Fruit fly (Drosophila melanogaster): ENCODE results near the gene Bap111.

Bap111 gene

dm6 chrX:9155134-9155533, 6.0 kb downstream of the Bap111 start (continued):
- TF ChIP-seq OdsH (GFP tag; optimal IDR thresholded peaks at IDR 0.05) (peak; percentile 33), dmrt93B (GFP tag; optimal IDR thresholded peaks at IDR 0.05) (peak; percentile 56)

dm6 chrX:9155715-9156387, 6.7 kb downstream of the Bap111 start:
- peak; percentile 34 for TF ChIP-seq Rel (GFP tag; optimal IDR thresholded peaks at IDR 0.05)
- peak; percentile 32 for TF ChIP-seq Rel (tag; optimal IDR thresholded peaks at IDR 0.05)
- no peak for TF ChIP-seq Vsx2 (GFP tag; optimal IDR thresholded peaks at IDR 0.05; ENCODE audit: partially characterized antibody)
- TF ChIP-seq rgr (GFP tag; optimal IDR thresholded peaks at IDR 0.05) = no peak
- TF ChIP-seq Sp1 (GFP tag; optimal IDR thresholded peaks at IDR 0.05) = peak; percentile 32
- no peak for TF ChIP-seq Hr78 (GFP tag; optimal IDR thresholded peaks at IDR 0.05)
- peak; percentile 8 for TF ChIP-seq sage (GFP tag; optimal IDR thresholded peaks at IDR 0.05)
- peak; percentile 67 for TF ChIP-seq psq (GFP tag; optimal IDR thresholded peaks at IDR 0.05)
- TF ChIP-seq h (GFP tag; optimal IDR thresholded peaks at IDR 0.05) = peak; percentile 23
- TF ChIP-seq tai (GFP tag; optimal IDR thresholded peaks at IDR 0.05) = no peak
- TF ChIP-seq usp (GFP tag; optimal IDR thresholded peaks at IDR 0.05) = no peak
- peak; percentile 18 for TF ChIP-seq HLH106 (tag; optimal IDR thresholded peaks at IDR 0.05)
- TF ChIP-seq jim (GFP tag; optimal IDR thresholded peaks at IDR 0.05) = no peak
- TF ChIP-seq ey (GFP tag; optimal IDR thresholded peaks at IDR 0.05) = no peak
- TF ChIP-seq Hr83 (GFP tag; optimal IDR thresholded peaks at IDR 0.05; ENCODE audit: poor library complexity, severe bottlenecking) = peak; percentile 3
- TF ChIP-seq brk (GFP tag; optimal IDR thresholded peaks at IDR 0.05) = peak; percentile 8
- TF ChIP-seq br (GFP tag; optimal IDR thresholded peaks at IDR 0.05) = peak; percentile 17
- TF ChIP-seq dsf (GFP tag; optimal IDR thresholded peaks at IDR 0.05; ENCODE audit: borderline replicate concordance) = no peak

- peak; percentile 24 for TF ChIP-seq h (GFP tag; optimal IDR thresholded peaks at IDR 0.05)
- TF ChIP-seq GATAd (GFP tag; optimal IDR thresholded peaks at IDR 0.05) = no peak
- peak; percentile 12 for TF ChIP-seq br (GFP tag; optimal IDR thresholded peaks at IDR 0.05)
- TF ChIP-seq brk (GFP tag; optimal IDR thresholded peaks at IDR 0.05) = peak; percentile 17
- TF ChIP-seq rgr (GFP tag; optimal IDR thresholded peaks at IDR 0.05) = peak; percentile 6
- peak; percentile 14 for TF ChIP-seq Sp1 (GFP tag; optimal IDR thresholded peaks at IDR 0.05)
- TF ChIP-seq dl (GFP tag; optimal IDR thresholded peaks at IDR 0.05; ENCODE audit: insufficient read depth in 1 of 2, partially characterized antibody in 2 of 2) = no peak
- TF ChIP-seq Dif (GFP tag; optimal IDR thresholded peaks at IDR 0.05; ENCODE audit: partially characterized antibody) = peak; percentile 33
These were observed 7.3 kb downstream of the Bap111 start, which contains the start of gene His3.3B for dm6 chrX:9156388-9156823. TSS of gene His3.3B (minus strand) at chrX:9156669.

- TF ChIP-seq Dfd (GFP tag; optimal IDR thresholded peaks at IDR 0.05) = no peak
- TF ChIP-seq Rel (GFP tag; optimal IDR thresholded peaks at IDR 0.05) = no peak
- TF ChIP-seq Rel (tag; optimal IDR thresholded peaks at IDR 0.05) = peak; percentile 3
These were observed 9.3 kb downstream of the Bap111 start, which contains the start of the genes Ost48 and Dlip1 for dm6 chrX:9158366-9158765. TSS of gene Ost48 (minus strand) at chrX:9158515. TSS of gene Dlip1 (plus strand) at chrX:9158622.

- no peak for TF ChIP-seq Hr78 (GFP tag; optimal IDR thresholded peaks at IDR 0.05)
- no peak for TF ChIP-seq Rel (GFP tag; optimal IDR thresholded peaks at IDR 0.05)
- peak; percentile 11 for TF ChIP-seq Rel (tag; optimal IDR thresholded peaks at IDR 0.05)
- peak; percentile 36 for TF ChIP-seq Hr83 (GFP tag; optimal IDR thresholded peaks at IDR 0.05; ENCODE audit: poor library complexity, severe bottlenecking)
These were observed 10.6 kb downstream of the Bap111 start, which contains the start of gene NdufA3 for dm6 chrX:9159736-9160135. TSS of gene NdufA3 (minus strand) at chrX:9160052.

dm6 chrX:9161912-9162311, 12.8 kb downstream of the Bap111 start, which contains the start of the genes Zpr1 and CG44532:
TSS of gene Zpr1 (minus strand) at chrX:9162090.
TSS of gene CG44532 (plus strand) at chrX:9162092.
- no peak for TF ChIP-seq Rel (GFP tag; optimal IDR thresholded peaks at IDR 0.05)
- TF ChIP-seq Rel (tag; optimal IDR thresholded peaks at IDR 0.05) = peak; percentile 97
- TF ChIP-seq OdsH (GFP tag; optimal IDR thresholded peaks at IDR 0.05) = no peak
- peak; percentile 13 for TF ChIP-seq Myc (optimal IDR thresholded peaks at IDR 0.05)

dm6 chrX:9163110-9163509, 14.0 kb downstream of the Bap111 start, which contains the start of gene mei-P26:
TSS of gene mei-P26 (plus strand) at chrX:9163255.
- no peak for TF ChIP-seq Myc (optimal IDR thresholded peaks at IDR 0.05)
- no peak for TF ChIP-seq ey (GFP tag; optimal IDR thresholded peaks at IDR 0.05)
- peak; percentile 3 for TF ChIP-seq Hr83 (GFP tag; optimal IDR thresholded peaks at IDR 0.05; ENCODE audit: poor library complexity, severe bottlenecking)
- no peak for TF ChIP-seq Vsx2 (GFP tag; optimal IDR thresholded peaks at IDR 0.05; ENCODE audit: partially characterized antibody)
- no peak for TF ChIP-seq Rel (GFP tag; optimal IDR thresholded peaks at IDR 0.05)
- TF ChIP-seq Rel (tag; optimal IDR thresholded peaks at IDR 0.05) = peak; percentile 64
- TF ChIP-seq N (GFP tag; optimal IDR thresholded peaks at IDR 0.05) = no peak
- no peak for TF ChIP-seq OdsH (GFP tag; optimal IDR thresholded peaks at IDR 0.05)
- peak; percentile 3 for TF ChIP-seq fru (GFP tag; optimal IDR thresholded peaks at IDR 0.05)
- no peak for TF ChIP-seq Hr78 (GFP tag; optimal IDR thresholded peaks at IDR 0.05)
- no peak for TF ChIP-seq CG32264 (GFP tag; optimal IDR thresholded peaks at IDR 0.05)
- TF ChIP-seq Dfd (GFP tag; optimal IDR thresholded peaks at IDR 0.05) = no peak
- TF ChIP-seq rgr (GFP tag; optimal IDR thresholded peaks at IDR 0.05) = peak; percentile 22
- peak; percentile 18 for TF ChIP-seq Jra (GFP tag; optimal IDR thresholded peaks at IDR 0.05)

All from whole organism, wandering third instar larva.